Fruit fly (Drosophila melanogaster): Measurements from ENCODE around the gene wdb.

DNA sequence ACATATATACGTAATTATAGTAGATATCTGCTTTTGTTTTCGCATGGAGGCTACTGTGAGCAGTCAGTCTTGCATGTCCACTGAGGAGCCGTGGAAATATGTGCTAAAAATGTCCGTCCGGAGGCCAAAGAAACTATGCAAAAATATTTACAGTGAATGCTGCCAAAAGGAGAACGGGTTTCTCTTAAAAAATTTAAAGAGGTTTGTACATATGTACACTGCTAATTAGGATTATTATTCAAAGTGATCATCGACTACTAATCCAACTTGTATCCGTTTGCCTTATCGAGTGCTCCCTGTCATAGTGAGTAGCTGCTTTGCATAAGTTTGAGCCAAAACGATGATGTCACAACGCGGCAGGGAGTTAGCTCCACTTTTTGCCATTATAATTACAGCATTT lies 25.1 kb downstream of the wdb start:
- TF ChIP-seq EcR (GFP tag; optimal IDR thresholded peaks at IDR 0.05) (no peak), D1 (tag; optimal IDR thresholded peaks at IDR 0.05) (no peak), CG34367 (tag; optimal IDR thresholded peaks at IDR 0.05) (no peak), CG4496 (GFP tag; IDR thresholded peaks at IDR 0.05) (peak; percentile 86), gl (tag; optimal IDR thresholded peaks at IDR 0.05) (no peak), rn (GFP tag; IDR thresholded peaks at IDR 0.05) (peak; percentile 53), CG14655 (GFP tag; optimal IDR thresholded peaks at IDR 0.05) (no peak), CG8301 (tag; optimal IDR thresholded peaks at IDR 0.05) (peak; percentile 59), CG32121 (GFP tag; IDR thresholded peaks at IDR 0.05) (peak; percentile 84), CG9948 (tag; optimal IDR thresholded peaks at IDR 0.05) (no peak), CG8159 (tag; optimal IDR thresholded peaks at IDR 0.05) (peak; percentile 44), Ets98B (GFP tag; IDR thresholded peaks at IDR 0.05) (peak; percentile 84), CG17806 (tag; optimal IDR thresholded peaks at IDR 0.05) (peak; percentile 34)

Data from whole organism, pupa.